Worm (Caenorhabditis elegans): ENCODE data around the gene rev-1.

ce11 chrII:7935622-7936021, 35.2 kb downstream of the rev-1 start:
- TF ChIP-seq med-1 (GFP tag; optimal IDR thresholded peaks at IDR 0.05; ENCODE audit: insufficient read depth) = no peak
- TF ChIP-seq flt-1 (GFP tag; IDR thresholded peaks at IDR 0.05) = no peak
- TF ChIP-seq T22C8.4 (GFP tag; IDR thresholded peaks at IDR 0.05) = no peak
- TF ChIP-seq klf-2 (GFP tag; conservative IDR thresholded peaks at IDR 0.05) = no peak
- TF ChIP-seq ztf-23 (GFP tag; IDR thresholded peaks at IDR 0.05) = no peak
- no peak for TF ChIP-seq cog-1 (tag; optimal IDR thresholded peaks at IDR 0.05)
